Worm (Caenorhabditis elegans): Measurements from ENCODE around the gene vps-33.1.

The vps-33.1 gene

ce11 chrIII:8700289-8700957, at the start of gene vps-33.1, which contains the start of gene sdz-1:
Gene vps-33.1, plus strand, starts transcription at chrIII:8700927.
Gene sdz-1, minus strand, starts transcription at chrIII:8700339.
- TF ChIP-seq fax-1 (tag; optimal IDR thresholded peaks at IDR 0.05), result no peak
- TF ChIP-seq C08G9.2 (tag; optimal IDR thresholded peaks at IDR 0.05), result peak; percentile 71
- peak; percentile 70 for TF ChIP-seq ceh-31 (tag; optimal IDR thresholded peaks at IDR 0.05)
- no peak for TF ChIP-seq fkh-10 (GFP tag; optimal IDR thresholded peaks at IDR 0.05)
- no peak for TF ChIP-seq dmd-4 (tag; optimal IDR thresholded peaks at IDR 0.05; ENCODE audit: borderline replicate concordance)
- peak; percentile 35 for TF ChIP-seq hlh-8 (tag; optimal IDR thresholded peaks at IDR 0.05)
- TF ChIP-seq ets-4 (tag; optimal IDR thresholded peaks at IDR 0.05), result peak; percentile 65
- no peak for TF ChIP-seq sox-2 (GFP tag; IDR thresholded peaks at IDR 0.05)
- peak; percentile 15 for TF ChIP-seq unc-42 (tag; optimal IDR thresholded peaks at IDR 0.05)
- TF ChIP-seq nfya-1 (tag; optimal IDR thresholded peaks at IDR 0.05), result peak; percentile 18
- TF ChIP-seq tbx-2 (tag; optimal IDR thresholded peaks at IDR 0.05), result peak; percentile 6
- peak; percentile 49 for TF ChIP-seq ceh-2 (tag; optimal IDR thresholded peaks at IDR 0.05)
- TF ChIP-seq dve-1 (tag; optimal IDR thresholded peaks at IDR 0.05), result no peak
- no peak for TF ChIP-seq nhr-11 (tag; optimal IDR thresholded peaks at IDR 0.05)
- no peak for TF ChIP-seq ref-2 (tag; optimal IDR thresholded peaks at IDR 0.05)
- no peak for TF ChIP-seq hlh-6 (tag; optimal IDR thresholded peaks at IDR 0.05)
- TF ChIP-seq zip-5 (tag; optimal IDR thresholded peaks at IDR 0.05), result peak; percentile 22
- peak; percentile 52 for TF ChIP-seq tbx-7 (tag; optimal IDR thresholded peaks at IDR 0.05)
- peak; percentile 6 for TF ChIP-seq hlh-30 (tag; optimal IDR thresholded peaks at IDR 0.05; ENCODE audit: insufficient read depth)
- TF ChIP-seq K09A11.1 (tag; optimal IDR thresholded peaks at IDR 0.05; ENCODE audit: insufficient read depth), result no peak

DNA sequence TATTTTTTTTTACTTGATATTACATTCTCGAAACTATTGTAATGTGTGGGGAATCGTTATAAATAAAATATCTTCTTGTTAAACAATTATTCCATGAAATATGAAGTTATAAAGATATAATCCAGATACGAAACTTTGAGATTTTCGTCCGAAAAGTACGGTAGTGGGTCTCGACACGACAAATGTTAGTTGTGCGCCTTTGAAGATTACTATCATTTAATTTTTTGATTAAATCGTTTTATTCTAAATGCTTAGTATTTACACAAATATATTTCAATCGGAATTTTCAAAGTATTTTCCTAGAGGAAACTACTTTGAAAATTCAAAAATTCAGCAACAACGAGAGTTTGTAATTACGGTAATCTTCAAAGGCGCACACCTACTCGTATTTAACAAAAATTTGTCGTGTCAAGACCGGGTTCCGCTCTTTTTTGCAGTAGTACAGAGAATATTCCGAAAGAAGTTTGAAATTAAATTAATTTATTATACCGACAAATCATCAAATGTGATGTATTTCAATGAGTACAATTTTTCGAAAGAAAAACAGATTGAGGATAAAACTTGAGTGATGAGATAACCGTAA, 48.5 kb upstream of the vps-33.1 start:
- no peak for TF ChIP-seq fkh-6 (tag; optimal IDR thresholded peaks at IDR 0.05)

DNA sequence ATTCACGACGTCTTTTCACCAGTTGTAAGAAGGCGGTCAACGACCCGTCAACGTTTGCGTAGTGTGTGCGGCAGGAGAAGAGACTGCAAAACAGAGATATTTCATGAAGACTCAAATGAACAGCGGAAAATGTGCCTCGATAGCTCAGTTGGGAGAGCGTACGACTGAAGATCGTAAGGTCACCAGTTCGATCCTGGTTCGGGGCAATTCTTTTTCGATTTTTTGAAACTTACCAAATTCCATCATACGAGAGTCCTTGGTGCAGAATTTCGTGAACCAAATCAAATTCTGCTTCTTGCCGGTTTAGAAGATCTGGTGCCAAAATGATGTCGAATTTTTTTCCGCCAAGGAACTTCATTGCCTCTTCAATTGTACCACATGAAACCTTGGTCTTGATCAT, 47.8 kb upstream of the vps-33.1 start:
- TF ChIP-seq elt-4 (tag; optimal IDR thresholded peaks at IDR 0.05) (no peak), ceh-18 (tag; optimal IDR thresholded peaks at IDR 0.05) (peak; percentile 47), eyg-1 (tag; optimal IDR thresholded peaks at IDR 0.05) (no peak), K02D7.2 (tag; optimal IDR thresholded peaks at IDR 0.05) (no peak), ceh-2 (tag; optimal IDR thresholded peaks at IDR 0.05) (no peak), madf-2 (tag; optimal IDR thresholded peaks at IDR 0.05) (no peak), hlh-8 (tag; optimal IDR thresholded peaks at IDR 0.05) (no peak), rnt-1 (tag; optimal IDR thresholded peaks at IDR 0.05) (no peak), ceh-31 (tag; optimal IDR thresholded peaks at IDR 0.05) (no peak), unc-42 (tag; optimal IDR thresholded peaks at IDR 0.05) (no peak), ceh-9 (tag; optimal IDR thresholded peaks at IDR 0.05) (no peak), ceh-34 (tag; optimal IDR thresholded peaks at IDR 0.05) (no peak), pros-1 (tag; optimal IDR thresholded peaks at IDR 0.05) (no peak), hlh-13 (GFP tag; optimal IDR thresholded peaks at IDR 0.05) (peak; percentile 26), gmeb-2 (tag; optimal IDR thresholded peaks at IDR 0.05) (peak; percentile 53), nfya-1 (tag; optimal IDR thresholded peaks at IDR 0.05) (peak; percentile 19), ahr-1 (tag; optimal IDR thresholded peaks at IDR 0.05) (no peak), ceh-22 (tag; optimal IDR thresholded peaks at IDR 0.05) (no peak), fkh-10 (GFP tag; optimal IDR thresholded peaks at IDR 0.05) (no peak), mec-3 (tag; optimal IDR thresholded peaks at IDR 0.05; ENCODE audit: borderline replicate concordance) (no peak), nhr-11 (tag; optimal IDR thresholded peaks at IDR 0.05) (no peak), ref-2 (tag; optimal IDR thresholded peaks at IDR 0.05) (no peak), sox-4 (tag; optimal IDR thresholded peaks at IDR 0.05) (peak; percentile 21), fkh-6 (tag; optimal IDR thresholded peaks at IDR 0.05) (peak; percentile 12), odd-2 (tag; optimal IDR thresholded peaks at IDR 0.05) (no peak), K09A11.1 (tag; optimal IDR thresholded peaks at IDR 0.05; ENCODE audit: insufficient read depth) (no peak), unc-3 (GFP tag; conservative IDR thresholded peaks at IDR 0.05) (peak; percentile 46; the same call in 1 of the 2 replicates), unc-3 (tag; optimal IDR thresholded peaks at IDR 0.05) (no peak), fax-1 (tag; optimal IDR thresholded peaks at IDR 0.05) (peak; percentile 18), ttx-3 (tag; optimal IDR thresholded peaks at IDR 0.05) (no peak), ama-1 (optimal IDR thresholded peaks at IDR 0.05) (no peak), lin-11 (tag; optimal IDR thresholded peaks at IDR 0.05) (peak; percentile 12), dve-1 (tag; optimal IDR thresholded peaks at IDR 0.05) (peak; percentile 23), Y22D7AL.16 (tag; optimal IDR thresholded peaks at IDR 0.05) (peak; percentile 45), ceh-30 (tag; optimal IDR thresholded peaks at IDR 0.05) (no peak), ceh-48 (tag; optimal IDR thresholded peaks at IDR 0.05) (no peak), tbx-7 (tag; optimal IDR thresholded peaks at IDR 0.05) (no peak), ceh-19 (GFP tag; optimal IDR thresholded peaks at IDR 0.05) (no peak)

All from whole organism, late embryonic.